Worm (Caenorhabditis elegans) whole organism, L2 larva: ENCODE results near the gene skr-13.

Source experiments
- egl-27 ChIP-seq: sonication (generic microtip); optimal IDR thresholded peaks from 3 replicates; lab custom pipeline; 2017; ENCODE audit warnings: missing biosample characterization, missing genetic modification reagents, missing genetic modification characterization
- gmeb-1 ChIP-seq: fragments of 150-350 bp; optimal IDR thresholded peaks from 2 replicates; lab custom pipeline; 2014; ENCODE audit warnings: missing biosample characterization, missing genetic modification characterization
- unc-62 ChIP-seq: fragments of 150-350 bp; optimal IDR thresholded peaks from 2 replicates; lab custom pipeline; 2014; ENCODE audit warnings: missing biosample characterization, missing genetic modification reagents, missing genetic modification characterization
- zag-1 ChIP-seq: fragments of 150-350 bp; optimal IDR thresholded peaks from 2 replicates; lab custom pipeline; 2014; ENCODE audit warnings: missing biosample characterization, missing genetic modification characterization
- ztf-11 ChIP-seq: sonication (generic microtip); optimal IDR thresholded peaks from 2 replicates; lab custom pipeline; 2017; ENCODE audit warnings: missing biosample characterization, missing genetic modification characterization

DNA sequence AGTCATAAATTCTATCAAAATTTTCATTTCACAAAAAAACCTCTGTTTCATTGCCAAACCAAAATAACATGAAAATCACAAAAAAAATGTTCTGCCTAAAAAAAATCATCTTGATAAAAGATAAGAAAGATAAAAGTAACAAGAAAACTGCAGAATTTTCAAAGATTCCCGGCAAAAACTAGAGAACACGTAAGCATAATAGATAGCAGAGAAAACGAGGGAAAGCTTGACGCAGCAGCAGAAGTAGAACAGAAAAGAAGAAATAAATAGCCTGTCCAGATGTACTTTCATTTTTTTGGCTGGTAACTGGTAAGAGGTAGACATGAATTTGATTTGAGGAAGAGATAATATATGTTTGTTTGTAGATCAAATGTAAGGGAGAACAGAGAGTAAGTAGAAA is 48.3 kb upstream of the skr-13 start:
- TF ChIP-seq gmeb-1 (tag; lab: Kevin White, UChicago) = no peak
- no peak for TF ChIP-seq zag-1 (tag; lab: Kevin White, UChicago)
- TF ChIP-seq ztf-11 (tag; lab: Kevin White, UChicago) = no peak
- no peak for TF ChIP-seq egl-27 (tag; lab: Kevin White, UChicago)
- TF ChIP-seq unc-62 = no peak
